Fruit fly (Drosophila melanogaster) whole organism, embryonic: ENCODE data around the gene TwdlE.

Experiments
- Bteb2 ChIP-seq: fragments of 200-800 bp; sonication (Bioruptor generic); optimal IDR thresholded peaks from 2 replicates; lab custom pipeline; 2016; ENCODE audit warnings: missing biosample characterization, missing genetic modification characterization
- CG10274 ChIP-seq: fragments of 200-800 bp; sonication (Bioruptor generic); optimal IDR thresholded peaks from 3 replicates; lab custom pipeline; 2017; ENCODE audit warnings: missing biosample characterization, mild to moderate bottlenecking, missing genetic modification characterization
- CG10321 ChIP-seq: fragments of 200-800 bp; sonication (Bioruptor generic); IDR thresholded peaks from 2 replicates; pipeline ENCODE4 v1.3.6; 2022; ENCODE audit warnings: missing biosample characterization, missing genetic modification characterization
- CG10431 ChIP-seq: fragments of 200-800 bp; sonication (Bioruptor generic); optimal IDR thresholded peaks from 3 replicates; lab custom pipeline; 2018; ENCODE audit warnings: missing biosample characterization, mild to moderate bottlenecking, missing genetic modification characterization
- CG10654 ChIP-seq: fragments of 200-800 bp; sonication (Bioruptor generic); optimal IDR thresholded peaks from 2 replicates; lab custom pipeline; 2016; ENCODE audit warnings: missing biosample characterization, missing genetic modification characterization
- CG12659 ChIP-seq: fragments of 200-800 bp; sonication (Bioruptor generic); optimal IDR thresholded peaks from 3 replicates; lab custom pipeline; 2017; ENCODE audit warnings: mild to moderate bottlenecking, missing biosample characterization, missing genetic modification reagents, missing genetic modification characterization
- CG18599 ChIP-seq: fragments of 200-800 bp; sonication (Bioruptor generic); optimal IDR thresholded peaks from 3 replicates; lab custom pipeline; 2017; ENCODE audit warnings: missing biosample characterization, missing genetic modification characterization, mild to moderate bottlenecking, moderate library complexity, missing genetic modification reagents
- CG2875 ChIP-seq: fragments of 200-800 bp; sonication (Bioruptor generic); optimal IDR thresholded peaks from 2 replicates; lab custom pipeline; 2017; ENCODE audit warnings: missing biosample characterization, mild to moderate bottlenecking, missing genetic modification characterization, missing genetic modification reagents
- CG32772 ChIP-seq: fragments of 200-800 bp; sonication (Bioruptor generic); IDR thresholded peaks from 2 replicates; pipeline ENCODE4 v1.3.6; 2022; ENCODE audit warnings: missing biosample characterization, missing genetic modification characterization
- CG33557 ChIP-seq: fragments of 200-800 bp; sonication (Bioruptor generic); optimal IDR thresholded peaks from 2 replicates; lab custom pipeline; 2019; ENCODE audit warnings: missing biosample characterization, mild to moderate bottlenecking, missing genetic modification characterization, moderate library complexity
- CG5180 ChIP-seq: fragments of 200-800 bp; sonication (Bioruptor generic); optimal IDR thresholded peaks from 3 replicates; lab custom pipeline; 2017; ENCODE audit warnings: missing biosample characterization, missing genetic modification characterization, mild to moderate bottlenecking, moderate library complexity, missing genetic modification reagents
- CG6854 ChIP-seq: fragments of 200-800 bp; sonication (Bioruptor generic); optimal IDR thresholded peaks from 3 replicates; lab custom pipeline; 2017; ENCODE audit warnings: missing biosample characterization, mild to moderate bottlenecking, missing genetic modification characterization
- CG8089 ChIP-seq: fragments of 200-800 bp; sonication (Bioruptor generic); optimal IDR thresholded peaks from 3 replicates; lab custom pipeline; 2016; ENCODE audit warnings: missing biosample characterization, missing genetic modification characterization
- CG9932 ChIP-seq: fragments of 200-800 bp; sonication (Bioruptor generic); IDR thresholded peaks from 2 replicates; pipeline ENCODE4 v1.3.6; 2022; ENCODE audit warnings: missing biosample characterization, missing genetic modification characterization
- CTCF ChIP-seq: fragments of 200-800 bp; sonication (Bioruptor generic); optimal IDR thresholded peaks from 2 replicates; lab custom pipeline; 2017; ENCODE audit warnings: missing biosample characterization, mild to moderate bottlenecking, missing genetic modification characterization, moderate library complexity
- Camta ChIP-seq: fragments of 200-800 bp; sonication (Bioruptor generic); optimal IDR thresholded peaks from 2 replicates; lab custom pipeline; 2016; ENCODE audit warnings: missing biosample characterization, missing genetic modification characterization
- Chrac-16 ChIP-seq: fragments of 200-800 bp; sonication (Bioruptor generic); optimal IDR thresholded peaks from 3 replicates; lab custom pipeline; 2016; ENCODE audit warnings: missing biosample characterization, missing genetic modification characterization
- Dip3 ChIP-seq: fragments of 200-800 bp; sonication (Bioruptor generic); optimal IDR thresholded peaks from 3 replicates; lab custom pipeline; 2016; ENCODE audit warnings: missing biosample characterization, missing genetic modification characterization
- Dll ChIP-seq: fragments of 200-800 bp; sonication (Bioruptor generic); IDR thresholded peaks from 4 replicates; pipeline ENCODE4 v1.3.6; 2022; ENCODE audit warnings: missing biosample characterization, missing genetic modification characterization; ENCODE audit not compliant: partially characterized antibody
- Doc3 ChIP-seq: fragments of 200-800 bp; sonication (Bioruptor generic); IDR thresholded peaks from 3 replicates; pipeline ENCODE4 v1.3.6; 2022; ENCODE audit warnings: missing biosample characterization, missing genetic modification characterization; ENCODE audit not compliant: partially characterized antibody
- Drgx ChIP-seq: fragments of 200-800 bp; sonication (Bioruptor generic); IDR thresholded peaks from 2 replicates; pipeline ENCODE4 v1.3.6; 2022; ENCODE audit warnings: missing biosample characterization, missing genetic modification characterization
- E2f2 ChIP-seq: fragments of 200-800 bp; sonication (Bioruptor generic); IDR thresholded peaks from 2 replicates; pipeline ENCODE4 v1.3.6; 2022; ENCODE audit warnings: missing biosample characterization, missing genetic modification characterization
- HLH54F ChIP-seq: fragments of 200-800 bp; sonication (Bioruptor generic); optimal IDR thresholded peaks from 3 replicates; lab custom pipeline; 2016; ENCODE audit warnings: missing biosample characterization, missing genetic modification characterization
- HLHmδ ChIP-seq: fragments of 200-800 bp; sonication (Bioruptor generic); optimal IDR thresholded peaks from 2 replicates; lab custom pipeline; 2018; ENCODE audit warnings: missing biosample characterization, mild to moderate bottlenecking, missing genetic modification characterization, moderate library complexity
- Hsf ChIP-seq: fragments of 200-800 bp; sonication (Bioruptor generic); optimal IDR thresholded peaks from 3 replicates; lab custom pipeline; 2016; ENCODE audit warnings: missing biosample characterization, missing genetic modification characterization
- Max ChIP-seq: fragments of 200-800 bp; sonication (Bioruptor generic); optimal IDR thresholded peaks from 2 replicates; lab custom pipeline; 2016; ENCODE audit warnings: missing biosample characterization, mild to moderate bottlenecking, missing genetic modification characterization
- Meics ChIP-seq: fragments of 200-800 bp; sonication (Bioruptor generic); optimal IDR thresholded peaks from 2 replicates; lab custom pipeline; 2017; ENCODE audit warnings: missing biosample characterization, mild to moderate bottlenecking, missing genetic modification characterization
- Oaz ChIP-seq: fragments of 200-800 bp; sonication (Bioruptor generic); IDR thresholded peaks from 2 replicates; pipeline ENCODE4 v1.3.6; 2022; ENCODE audit warnings: missing biosample characterization, missing genetic modification characterization
- PHDP ChIP-seq: fragments of 200-800 bp; sonication (Bioruptor generic); optimal IDR thresholded peaks from 3 replicates; lab custom pipeline; 2018; ENCODE audit warnings: missing biosample characterization, mild to moderate bottlenecking, missing genetic modification characterization, moderate library complexity
- Scr ChIP-seq: fragments of 200-800 bp; sonication (Bioruptor generic); IDR thresholded peaks from 2 replicates; pipeline ENCODE4 v1.3.6; 2022; ENCODE audit warnings: missing biosample characterization, missing genetic modification characterization; ENCODE audit not compliant: partially characterized antibody
- ato ChIP-seq: fragments of 200-800 bp; sonication (Bioruptor generic); IDR thresholded peaks from 2 replicates; pipeline ENCODE4 v1.3.6; 2022; ENCODE audit warnings: missing biosample characterization, missing genetic modification characterization; ENCODE audit not compliant: partially characterized antibody
- bab2 ChIP-seq: fragments of 200-800 bp; sonication (Bioruptor generic); optimal IDR thresholded peaks from 2 replicates; lab custom pipeline; 2016; ENCODE audit warnings: missing biosample characterization, missing genetic modification characterization
- chif ChIP-seq, 2 experiments: fragments of 200-800 bp; sonication (Bioruptor generic); optimal IDR thresholded peaks; 3 replicates each; lab custom pipeline; 2016; ENCODE audit warnings: missing biosample characterization in 2 of 2, missing genetic modification characterization in 2 of 2
- corto ChIP-seq: fragments of 200-800 bp; sonication (Bioruptor generic); optimal IDR thresholded peaks from 2 replicates; lab custom pipeline; 2016; ENCODE audit warnings: missing biosample characterization, mild to moderate bottlenecking, missing genetic modification characterization, moderate library complexity
- danr ChIP-seq: fragments of 200-800 bp; sonication (Bioruptor generic); IDR thresholded peaks from 2 replicates; pipeline ENCODE4 v1.3.6; 2022; ENCODE audit warnings: missing biosample characterization, missing genetic modification characterization
- ems ChIP-seq: fragments of 200-800 bp; sonication (Bioruptor generic); optimal IDR thresholded peaks from 3 replicates; lab custom pipeline; 2016; ENCODE audit warnings: missing biosample characterization, missing genetic modification characterization
- en ChIP-seq: fragments of 200-800 bp; sonication (Bioruptor generic); optimal IDR thresholded peaks from 2 replicates; lab custom pipeline; 2016; ENCODE audit warnings: missing biosample characterization, missing genetic modification characterization
- exex ChIP-seq: fragments of 200-800 bp; sonication (Bioruptor generic); optimal IDR thresholded peaks from 4 replicates; lab custom pipeline; 2018; ENCODE audit warnings: missing biosample characterization, mild to moderate bottlenecking, missing genetic modification characterization, moderate library complexity
- fu2 ChIP-seq: fragments of 200-800 bp; sonication (Bioruptor generic); optimal IDR thresholded peaks from 2 replicates; lab custom pipeline; 2016; ENCODE audit warnings: missing biosample characterization, missing genetic modification characterization
- grau ChIP-seq: fragments of 200-800 bp; optimal IDR thresholded peaks from 3 replicates; lab custom pipeline; 2019; ENCODE audit warnings: missing biosample characterization, mild to moderate bottlenecking, missing genetic modification characterization, moderate library complexity
- insv ChIP-seq, 2 experiments: fragments of 200-800 bp; sonication (Bioruptor generic); optimal IDR thresholded peaks; 3 replicates each; lab custom pipeline; 2016 to 2018; ENCODE audit warnings: missing biosample characterization in 2 of 2, missing genetic modification characterization in 2 of 2
- kay ChIP-seq: fragments of 200-800 bp; sonication (Bioruptor generic); optimal IDR thresholded peaks from 2 replicates; lab custom pipeline; 2016; ENCODE audit warnings: missing biosample characterization, missing genetic modification characterization
- mam ChIP-seq: fragments of 200-800 bp; sonication (Bioruptor generic); optimal IDR thresholded peaks from 3 replicates; lab custom pipeline; 2016; ENCODE audit warnings: missing biosample characterization, missing genetic modification characterization
- psq ChIP-seq: fragments of 200-800 bp; sonication (Bioruptor generic); optimal IDR thresholded peaks from 2 replicates; lab custom pipeline; 2017; ENCODE audit warnings: missing biosample characterization, missing genetic modification characterization
- pzg ChIP-seq: fragments of 200-800 bp; sonication (Bioruptor generic); optimal IDR thresholded peaks from 3 replicates; lab custom pipeline; 2018; ENCODE audit warnings: missing biosample characterization, mild to moderate bottlenecking, missing genetic modification characterization, moderate library complexity
- run ChIP-seq: fragments of 200-800 bp; sonication (Bioruptor generic); optimal IDR thresholded peaks from 3 replicates; lab custom pipeline; 2018; ENCODE audit warnings: missing biosample characterization, mild to moderate bottlenecking, missing genetic modification characterization
- scrt ChIP-seq: fragments of 200-800 bp; sonication (Bioruptor generic); optimal IDR thresholded peaks from 2 replicates; lab custom pipeline; 2018; ENCODE audit warnings: missing biosample characterization, mild to moderate bottlenecking, missing genetic modification characterization, moderate library complexity
- shn ChIP-seq: fragments of 200-800 bp; sonication (Bioruptor generic); optimal IDR thresholded peaks from 3 replicates; lab custom pipeline; 2016; ENCODE audit warnings: missing biosample characterization, missing genetic modification characterization
- slp2 ChIP-seq: fragments of 200-800 bp; sonication (Bioruptor generic); optimal IDR thresholded peaks from 2 replicates; lab custom pipeline; 2016; ENCODE audit warnings: missing biosample characterization, missing genetic modification characterization
- unpg ChIP-seq: fragments of 200-800 bp; sonication (Bioruptor generic); optimal IDR thresholded peaks from 3 replicates; lab custom pipeline; 2018; ENCODE audit warnings: missing biosample characterization, mild to moderate bottlenecking, missing genetic modification characterization, moderate library complexity

TwdlE gene

DNA sequence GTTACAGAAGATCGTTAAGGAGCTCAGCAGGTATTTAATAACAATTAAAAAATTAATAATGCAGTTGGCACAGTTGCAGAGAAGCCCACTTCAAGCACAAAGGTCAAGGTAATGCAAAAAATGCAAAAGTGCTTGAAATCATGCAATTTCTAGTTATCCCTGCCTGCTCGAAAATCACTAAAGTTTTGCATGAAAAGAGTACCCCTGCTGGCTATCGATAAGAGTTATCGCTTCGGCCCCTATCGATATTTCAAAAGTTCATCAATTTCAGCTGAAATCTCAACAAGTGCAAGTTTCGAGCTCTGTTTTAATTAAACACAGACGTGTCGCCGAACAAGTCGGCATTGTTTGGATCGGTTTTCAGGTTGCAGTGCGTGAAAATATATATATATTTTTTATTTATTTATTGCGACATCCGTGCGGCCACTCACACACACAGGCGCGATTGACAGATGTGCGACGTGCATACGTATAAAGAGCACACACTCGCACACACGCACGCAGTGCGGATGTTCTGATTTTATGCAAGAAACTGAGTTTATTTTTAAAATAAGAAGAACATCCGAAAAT lies 39.3 kb downstream of the TwdlE start (continued):
- TF ChIP-seq Dip3 (GFP tag; lab: Kevin White, UChicago) (peak; percentile 53), run (tag; lab: Kevin White, UChicago) (no peak), corto (GFP tag; lab: Kevin White, UChicago) (peak; percentile 33), slp2 (peak; percentile 4), fu2 (GFP tag; lab: Kevin White, UChicago) (peak; percentile 37), mam (GFP tag; lab: Kevin White, UChicago) (peak; percentile 64), grau (tag; lab: Kevin White, UChicago) (peak; percentile 61), HLH54F (GFP tag; lab: Kevin White, UChicago) (peak; percentile 57), Oaz (GFP tag; lab: Robert Waterston, UW) (peak; percentile 43; the same call in 1 of the 2 replicates), Drgx (GFP tag; lab: Robert Waterston, UW) (peak; percentile 15; the same call in 1 of the 2 replicates), Hsf (GFP tag; lab: Kevin White, UChicago) (peak; percentile 71), CTCF (GFP tag; lab: Kevin White, UChicago) (peak; percentile 42), Max (GFP tag; lab: Kevin White, UChicago) (peak; percentile 58), CG10654 (peak; percentile 32), CG33557 (GFP tag; lab: Kevin White, UChicago) (peak; percentile 2), CG32772 (GFP tag; lab: Robert Waterston, UW) (peak; percentile 23; the same call in 1 of the 2 replicates), shn (GFP tag; lab: Kevin White, UChicago) (peak; percentile 46), unpg (GFP tag; lab: Kevin White, UChicago) (peak; percentile 55), en (GFP tag; lab: Kevin White, UChicago) (no peak), exex (tag; lab: Kevin White, UChicago) (peak; percentile 20), CG6854 (GFP tag; lab: Kevin White, UChicago) (peak; percentile 42), CG12659 (peak; percentile 54), Chrac-16 (GFP tag; lab: Kevin White, UChicago) (peak; percentile 34), CG8089 (GFP tag; lab: Kevin White, UChicago) (peak; percentile 36), insv (GFP tag; optimal IDR thresholded peaks at IDR 0.05; lab: Kevin White, UChicago) (peak in 1 of 2 experiments; percentile 9), Bteb2 (no peak), CG10321 (no peak), Scr (peak; percentile 89), CG10274 (GFP tag; lab: Kevin White, UChicago) (no peak), HLHmδ (GFP tag; lab: Kevin White, UChicago) (no peak), Meics (GFP tag; lab: Kevin White, UChicago) (peak; percentile 68), CG18599 (GFP tag; lab: Kevin White, UChicago) (peak; percentile 73), E2f2 (peak; percentile 27; the same call in 1 of the 2 replicates), CG10431 (GFP tag; lab: Kevin White, UChicago) (no peak), Dll (GFP tag; lab: Robert Waterston, UW) (peak; percentile 91), psq (no peak), bab2 (peak; percentile 32), CG2875 (GFP tag; lab: Kevin White, UChicago) (peak; percentile 39), CG9932 (GFP tag; lab: Robert Waterston, UW) (peak; percentile 76), kay (GFP tag; lab: Kevin White, UChicago) (no peak), chif (GFP tag; optimal IDR thresholded peaks at IDR 0.05; lab: Kevin White, UChicago) (peak; percentile 1 to 44), CG5180 (GFP tag; lab: Kevin White, UChicago) (peak; percentile 30), ato (GFP tag; lab: Robert Waterston, UW) (peak; percentile 84), PHDP (peak; percentile 9), pzg (GFP tag; lab: Kevin White, UChicago) (peak; percentile 64), Doc3 (GFP tag; lab: Robert Waterston, UW) (peak; percentile 77), ems (GFP tag; lab: Kevin White, UChicago) (peak; percentile 73), danr (no peak), Camta (GFP tag; lab: Kevin White, UChicago) (peak; percentile 53), scrt (peak; percentile 79)
